Fruit fly (Drosophila melanogaster) whole organism: Measurements from ENCODE around the gene Uggt.

Source experiments
- CG8478 ChIP-seq: fragments of >200 bp; optimal IDR thresholded peaks from 2 replicates; lab custom pipeline; 2018; ENCODE audit warnings: inconsistent platforms
- Dll ChIP-seq: fragments of >200 bp; optimal IDR thresholded peaks from 2 replicates; lab custom pipeline; 2017
- EcR ChIP-seq, 2 experiments: fragments of >200 bp; optimal IDR thresholded peaks; 2 replicates each; lab custom pipeline; 2017; ENCODE audit warnings: missing biosample characterization in 2 of 2, missing genetic modification characterization in 2 of 2, missing genetic modification reagents in 2 of 2
- pan ChIP-seq: fragments of >200 bp; optimal IDR thresholded peaks from 2 replicates; lab custom pipeline; 2017
- psq ChIP-seq: fragments of >200 bp; optimal IDR thresholded peaks from 2 replicates; lab custom pipeline; 2017
- usp ChIP-seq: fragments of >200 bp; optimal IDR thresholded peaks from 2 replicates; lab custom pipeline; 2017; ENCODE audit warnings: missing biosample characterization, missing genetic modification characterization, mixed read lengths

Uggt gene

dm6 chr3L:18917281-18917680 is 44.7 kb downstream of the Uggt start, which contains the start of gene CG6839:
Gene CG6839, plus strand, starts transcription at chr3L:18917581.
- TF ChIP-seq EcR (GFP tag; optimal IDR thresholded peaks at IDR 0.05; lab: Kevin White, UChicago): no peak
- no peak for TF ChIP-seq CG8478 (lab: Kevin White, UChicago)
- no peak for TF ChIP-seq Dll (lab: Kevin White, UChicago)
- TF ChIP-seq usp (GFP tag; lab: Kevin White, UChicago): no peak

- no peak for TF ChIP-seq Dll (lab: Kevin White, UChicago)
- no peak for TF ChIP-seq usp (GFP tag; lab: Kevin White, UChicago)
- TF ChIP-seq psq (lab: Kevin White, UChicago): no peak
- TF ChIP-seq EcR (GFP tag; optimal IDR thresholded peaks at IDR 0.05; lab: Kevin White, UChicago): no peak
- no peak for TF ChIP-seq CG8478 (lab: Kevin White, UChicago)
- no peak for TF ChIP-seq pan
Measured at dm6 chr3L:18920219-18920618, 47.7 kb downstream of the Uggt start, which contains the start of gene CG18223. Gene CG18223, minus strand, starts transcription at chr3L:18920319.

dm6 chr3L:18922086-18922485 is 49.5 kb downstream of the Uggt start, which contains the start of gene CG3819:
Gene CG3819, minus strand, starts transcription at chr3L:18922108.
- TF ChIP-seq CG8478 (lab: Kevin White, UChicago): no peak
- no peak for TF ChIP-seq pan
- no peak for TF ChIP-seq psq (lab: Kevin White, UChicago)
- TF ChIP-seq EcR (GFP tag; optimal IDR thresholded peaks at IDR 0.05; lab: Kevin White, UChicago): no peak
- TF ChIP-seq usp (GFP tag; lab: Kevin White, UChicago): no peak
- no peak for TF ChIP-seq Dll (lab: Kevin White, UChicago)

dm6 chr3L:18924790-18925189 is 52.2 kb downstream of the Uggt start, which contains the start of gene CG43049:
Gene CG43049, plus strand, starts transcription at chr3L:18925090.
- no peak for TF ChIP-seq psq (lab: Kevin White, UChicago)
- TF ChIP-seq EcR (GFP tag; optimal IDR thresholded peaks at IDR 0.05; lab: Kevin White, UChicago): no peak
- no peak for TF ChIP-seq pan
- no peak for TF ChIP-seq CG8478 (lab: Kevin White, UChicago)
- TF ChIP-seq Dll (lab: Kevin White, UChicago): no peak
- TF ChIP-seq usp (GFP tag; lab: Kevin White, UChicago): no peak
